Fruit fly (Drosophila melanogaster) Kc167 (cell line): ENCODE data around the gene CG11980.

Source experiments
- Myc ChIP-seq: fragments of >200 bp; optimal IDR thresholded peaks from 2 replicates; lab custom pipeline; 2017; ENCODE audit warnings: missing external identifiers
- Sin3A ChIP-seq: fragments of >200 bp; optimal IDR thresholded peaks from 2 replicates; lab custom pipeline; 2018; ENCODE audit warnings: missing external identifiers
- h ChIP-seq: fragments of >200 bp; optimal IDR thresholded peaks from 3 replicates; lab custom pipeline; 2018; ENCODE audit warnings: missing external identifiers
- insv ChIP-seq: fragments of >200 bp; optimal IDR thresholded peaks from 3 replicates; lab custom pipeline; 2018; ENCODE audit warnings: missing external identifiers
- psq ChIP-seq: fragments of >200 bp; optimal IDR thresholded peaks from 2 replicates; lab custom pipeline; 2017; ENCODE audit warnings: missing external identifiers
- ttk ChIP-seq: sonication (Bioruptor generic); optimal IDR thresholded peaks from 2 replicates; lab custom pipeline; 2017; ENCODE audit warnings: missing external identifiers

Gene CG11980

DNA sequence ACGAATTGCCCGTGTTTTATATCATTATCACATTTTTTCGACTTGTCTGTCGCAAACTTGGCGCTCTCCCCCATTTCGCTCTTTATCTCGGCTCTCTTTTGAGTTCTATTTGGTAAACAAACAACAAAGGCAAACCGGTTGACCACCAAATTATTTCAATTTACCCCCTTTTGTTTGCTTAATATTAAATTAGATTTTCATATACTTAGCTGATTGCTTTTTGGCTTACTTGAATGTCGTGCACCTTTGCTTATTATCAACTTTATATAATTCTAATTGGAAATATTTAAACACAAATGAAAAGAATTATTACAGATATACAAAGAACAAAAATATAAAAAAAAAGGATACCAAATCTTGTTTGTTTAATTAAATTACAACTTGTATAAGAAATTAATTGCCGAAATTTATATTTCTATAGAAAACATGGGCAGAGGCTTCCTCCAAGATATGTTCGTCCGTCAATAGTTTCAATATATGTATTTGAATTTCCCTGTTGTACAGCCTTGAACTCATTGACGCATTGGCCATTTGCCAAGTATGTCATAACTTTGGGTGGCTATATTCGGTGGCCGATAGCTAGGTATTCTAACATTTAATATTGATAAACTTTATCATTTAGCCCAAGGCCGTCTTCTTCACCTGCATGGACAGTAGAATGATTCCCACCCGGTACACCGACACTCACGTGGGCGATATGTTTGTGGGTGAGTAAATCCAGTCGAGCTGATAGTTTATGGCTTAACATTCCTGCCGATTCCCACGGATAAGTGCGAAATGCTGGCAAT is 22.4 kb upstream of the CG11980 start:
- TF ChIP-seq h (lab: Kevin White, UChicago): no peak
- no peak for TF ChIP-seq Sin3A (lab: Kevin White, UChicago)

DNA sequence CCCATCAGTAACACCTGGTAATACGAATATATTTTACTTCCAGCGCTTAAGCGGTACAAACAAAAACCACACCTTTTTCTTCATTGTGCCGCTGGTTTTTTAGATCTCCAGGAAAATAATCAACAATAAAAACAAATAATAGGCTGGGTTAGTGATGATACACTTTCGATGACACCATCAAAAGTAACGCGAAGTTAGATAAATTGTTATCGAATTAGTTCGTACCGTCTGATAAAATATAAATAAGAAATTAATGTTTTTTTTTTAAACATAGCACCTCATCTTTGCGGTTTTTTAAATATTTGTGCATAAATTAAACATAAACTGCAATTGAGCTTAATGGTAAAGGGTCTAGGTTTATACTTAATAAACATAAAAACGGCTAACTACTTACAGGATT is 19.7 kb upstream of the CG11980 start, which contains the start of gene RagA-B:
Gene RagA-B (minus strand): TSS at position 175 of the 400 bp plus-strand sequence.
- TF ChIP-seq psq (lab: Kevin White, UChicago) (no peak), h (lab: Kevin White, UChicago) (no peak), Sin3A (lab: Kevin White, UChicago) (no peak), ttk (lab: Kevin White, UChicago) (no peak), insv (lab: Kevin White, UChicago) (no peak), Myc (no peak)

DNA sequence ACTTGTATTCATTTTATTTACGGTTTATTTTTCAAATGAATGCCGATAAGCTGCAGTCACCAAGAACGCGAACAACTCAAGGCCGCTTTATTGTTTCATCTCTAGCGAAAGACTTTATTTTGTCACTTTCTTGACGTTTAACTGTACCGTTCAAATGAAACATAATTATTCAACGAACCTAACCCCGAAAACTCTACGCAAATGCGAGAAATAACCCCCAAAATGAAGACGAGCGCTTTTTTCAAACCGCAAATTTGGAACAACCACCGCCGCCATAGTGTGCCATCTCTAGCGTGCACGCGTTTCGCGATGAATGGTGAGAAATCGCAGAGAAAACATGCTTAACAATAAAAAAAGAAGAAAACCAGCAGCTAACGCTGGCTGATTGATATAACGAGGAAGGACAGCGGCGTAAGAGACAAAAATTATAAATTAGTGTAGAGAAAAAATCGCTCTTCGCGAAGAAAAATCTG is 19.2 kb upstream of the CG11980 start, which contains the start of gene CG11970:
Gene CG11970 (plus strand): TSS at position 117 of the 473 bp plus-strand sequence.
- TF ChIP-seq insv (lab: Kevin White, UChicago) (no peak), h (lab: Kevin White, UChicago) (no peak), Sin3A (lab: Kevin White, UChicago) (no peak), psq (lab: Kevin White, UChicago) (no peak), Myc (no peak), ttk (lab: Kevin White, UChicago) (no peak)

DNA sequence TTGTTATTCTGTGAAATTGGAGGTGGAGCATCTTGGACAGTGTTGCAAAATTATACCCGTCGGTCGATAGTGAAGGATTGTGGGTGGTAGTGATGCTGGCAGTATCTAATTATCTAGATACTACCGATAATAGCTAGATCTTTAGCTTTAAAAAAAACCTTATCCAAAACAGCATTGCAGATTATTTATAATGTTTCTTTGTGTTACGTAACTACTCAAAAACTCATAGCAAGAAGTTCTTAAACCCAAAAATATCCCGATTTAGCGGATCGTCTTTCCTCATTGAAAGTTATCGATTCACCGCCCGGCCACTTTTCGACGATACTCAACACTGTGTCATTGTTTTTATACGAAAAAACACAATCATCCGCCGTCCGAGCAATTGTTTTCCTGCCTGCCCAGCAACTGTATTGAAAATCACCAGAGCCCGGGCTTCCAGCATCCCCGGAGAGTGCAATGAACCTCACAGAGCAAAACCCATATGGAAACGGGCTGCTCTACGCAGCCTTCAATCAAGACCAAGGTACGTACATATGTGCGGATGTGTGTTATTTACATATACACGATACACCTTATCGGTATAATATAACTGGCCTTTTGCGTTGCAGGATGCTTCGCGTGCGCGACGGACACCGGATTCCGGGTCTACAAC is 10.8 kb upstream of the CG11980 start, which contains the start of gene CG11975:
Gene CG11975 (plus strand): TSS at position 326 of the 652 bp plus-strand sequence.
- TF ChIP-seq insv (lab: Kevin White, UChicago) (no peak), psq (lab: Kevin White, UChicago) (no peak), Sin3A (lab: Kevin White, UChicago) (no peak), Myc (no peak), ttk (lab: Kevin White, UChicago) (no peak), h (lab: Kevin White, UChicago) (no peak)

DNA sequence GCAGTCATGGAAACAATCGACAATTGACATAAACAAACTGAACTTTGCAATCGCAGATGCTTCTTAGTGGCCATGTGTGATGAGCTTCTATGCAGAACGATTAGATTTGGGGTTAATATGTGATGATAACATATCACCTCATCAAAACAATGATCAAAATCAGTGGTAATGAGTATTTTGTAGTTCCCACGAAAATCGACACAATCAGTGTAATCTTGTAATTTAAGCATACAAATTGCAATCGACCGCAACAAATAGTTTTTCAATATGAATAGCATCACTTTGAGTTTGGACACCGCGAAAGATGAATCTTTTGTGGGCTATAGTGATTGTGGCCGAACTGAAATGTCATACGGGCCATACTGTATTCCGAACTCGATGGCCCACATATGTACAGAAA is 6.4 kb upstream of the CG11980 start, which contains the start of gene CG11977:
Gene CG11977 (plus strand): TSS at position 301 of the 400 bp plus-strand sequence.
- TF ChIP-seq insv (lab: Kevin White, UChicago): no peak

DNA sequence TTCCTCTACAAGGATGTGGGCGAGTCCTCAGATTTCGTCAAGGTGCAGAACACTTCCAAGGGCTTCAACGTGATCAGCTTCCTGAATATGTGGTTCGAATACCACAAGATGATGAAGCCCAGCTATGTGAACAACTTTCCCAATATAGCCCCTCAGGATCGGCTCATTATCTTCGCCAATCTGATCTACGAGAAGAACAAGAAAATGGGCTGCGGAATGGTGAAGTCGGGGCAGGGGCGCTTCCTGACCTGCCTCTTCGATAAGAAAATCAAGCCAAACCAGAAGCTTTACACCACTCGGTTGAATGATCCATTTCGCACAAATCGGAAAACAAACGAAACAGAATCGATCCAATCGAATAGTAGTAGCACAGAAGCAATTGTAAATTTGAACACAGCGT is 5.6 kb upstream of the CG11980 start:
- TF ChIP-seq Sin3A (lab: Kevin White, UChicago) (no peak), psq (lab: Kevin White, UChicago) (no peak), ttk (lab: Kevin White, UChicago) (no peak), h (lab: Kevin White, UChicago) (no peak), Myc (no peak), insv (lab: Kevin White, UChicago) (no peak)

DNA sequence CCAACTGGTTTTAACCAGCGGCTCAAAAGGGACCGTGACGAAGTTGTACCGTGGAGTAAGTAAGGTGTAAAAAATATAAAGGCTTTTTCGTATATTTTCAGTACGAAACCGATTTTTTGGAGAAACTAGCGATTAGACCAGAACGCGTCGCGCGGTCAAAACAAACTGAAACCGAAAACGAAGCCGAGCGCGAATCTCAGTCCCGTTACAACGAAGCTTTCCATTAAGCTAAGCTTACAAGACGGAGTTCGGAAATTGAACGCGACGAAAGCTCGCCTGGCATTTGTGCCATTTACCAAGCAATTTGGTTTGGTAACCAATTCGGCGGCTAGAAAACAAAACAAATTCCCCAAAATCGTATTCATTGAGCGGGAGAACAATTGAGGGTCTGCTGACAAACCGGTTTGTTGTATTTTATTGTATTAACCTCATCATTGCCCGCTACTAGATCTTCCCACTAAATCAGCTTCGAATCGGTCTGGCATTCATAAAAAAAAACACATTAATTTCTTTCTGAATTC is 2.0 kb upstream of the CG11980 start:
- TF ChIP-seq h (lab: Kevin White, UChicago) (no peak), psq (lab: Kevin White, UChicago) (no peak), insv (lab: Kevin White, UChicago) (no peak), ttk (lab: Kevin White, UChicago) (no peak), Myc (no peak), Sin3A (lab: Kevin White, UChicago) (no peak)

DNA sequence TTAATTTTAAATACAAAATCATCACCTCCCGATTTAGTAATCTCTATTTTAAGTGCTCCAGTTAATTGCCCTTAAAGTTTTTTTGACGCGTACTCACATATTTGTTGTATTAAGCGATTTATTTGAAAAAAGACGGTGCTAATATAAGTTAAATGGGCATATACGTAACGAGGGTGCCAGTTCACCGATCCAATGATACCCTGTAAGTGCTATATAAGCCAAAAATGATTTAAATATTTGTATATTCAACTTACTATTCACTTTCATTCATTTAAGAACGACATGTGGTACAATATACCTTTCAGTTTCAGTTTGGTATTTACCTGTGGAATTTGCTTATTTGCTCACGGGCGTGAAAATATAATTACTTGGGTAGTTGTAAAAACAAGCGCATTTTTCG is 1.3 kb upstream of the CG11980 start:
- TF ChIP-seq ttk (lab: Kevin White, UChicago) (no peak), h (lab: Kevin White, UChicago) (no peak), psq (lab: Kevin White, UChicago) (no peak), Myc (no peak), insv (lab: Kevin White, UChicago) (no peak), Sin3A (lab: Kevin White, UChicago) (no peak)

DNA sequence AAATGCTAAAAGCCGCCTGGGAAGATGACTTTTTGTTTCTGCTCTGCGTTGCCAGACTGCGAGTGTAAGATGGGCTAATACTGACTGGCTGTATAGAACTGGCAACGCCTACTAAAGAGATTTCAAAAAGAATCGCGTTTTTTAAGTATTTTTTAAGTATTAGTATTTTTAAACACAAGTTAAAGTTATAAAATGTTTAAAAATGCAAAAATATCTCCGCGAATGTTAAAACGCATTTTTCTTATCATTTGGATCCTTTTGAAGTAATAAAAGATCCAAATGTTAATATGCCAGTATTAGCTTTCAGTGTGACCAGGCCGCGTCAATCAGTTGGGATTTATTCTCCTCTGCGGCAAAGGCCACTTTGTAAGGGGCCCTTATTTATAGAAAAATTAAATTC is 2.3 kb downstream of the CG11980 start, which contains the start of the genes Prosbeta3 and Iru:
Gene Prosbeta3 (minus strand): TSS at position 98 of the 400 bp plus-strand sequence.
Gene Iru (plus strand): TSS at position 328 of the 400 bp plus-strand sequence.
- TF ChIP-seq ttk (lab: Kevin White, UChicago) (no peak), h (lab: Kevin White, UChicago) (no peak), Sin3A (lab: Kevin White, UChicago) (no peak), psq (lab: Kevin White, UChicago) (no peak), Myc (no peak), insv (lab: Kevin White, UChicago) (no peak)

DNA sequence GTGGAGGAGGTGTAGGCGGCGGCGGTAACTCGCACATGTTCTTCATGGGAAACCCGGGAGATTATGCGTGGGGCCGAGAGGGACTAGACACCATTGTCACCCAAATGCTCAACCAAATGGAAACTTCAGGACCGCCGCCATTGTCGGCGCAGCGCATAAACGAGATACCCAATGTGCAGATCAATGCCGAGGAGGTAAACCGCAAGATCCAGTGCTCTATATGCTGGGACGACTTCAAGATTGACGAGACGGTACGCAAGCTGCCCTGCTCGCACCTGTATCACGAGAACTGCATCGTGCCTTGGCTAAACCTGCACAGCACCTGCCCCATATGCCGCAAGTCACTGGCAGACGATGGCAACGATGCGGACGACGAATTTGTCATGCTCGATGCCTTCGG is 3.4 kb downstream of the CG11980 start:
- TF ChIP-seq Myc: no peak
- peak; percentile 93 for TF ChIP-seq ttk (lab: Kevin White, UChicago)
- no peak for TF ChIP-seq Sin3A (lab: Kevin White, UChicago)

DNA sequence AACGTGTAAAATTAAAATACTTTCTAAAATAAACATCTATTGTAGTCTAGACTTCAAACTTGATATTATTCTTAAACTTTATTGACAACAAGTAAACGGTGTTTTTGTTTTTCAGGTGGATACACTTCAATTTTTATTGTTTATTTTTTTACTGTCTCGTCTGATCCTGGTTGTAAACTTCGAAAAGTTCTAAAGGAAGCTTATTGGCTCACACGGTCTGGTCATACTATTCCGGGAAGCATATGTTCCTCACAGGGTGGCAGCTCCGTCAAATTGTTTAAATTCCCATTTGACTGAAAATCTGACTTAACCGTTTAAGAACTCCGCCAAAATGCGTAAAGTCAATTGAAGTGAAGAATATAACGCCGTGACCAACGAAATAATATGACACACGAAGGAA is 4.4 kb downstream of the CG11980 start, which contains the start of gene CG11983:
Gene CG11983 (plus strand): TSS at position 120 of the 400 bp plus-strand sequence.
- no peak for TF ChIP-seq h (lab: Kevin White, UChicago)
- TF ChIP-seq insv (lab: Kevin White, UChicago): no peak
- TF ChIP-seq ttk (lab: Kevin White, UChicago): no peak
- no peak for TF ChIP-seq Sin3A (lab: Kevin White, UChicago)
- TF ChIP-seq Myc: no peak
- no peak for TF ChIP-seq psq (lab: Kevin White, UChicago)
